Worm (Caenorhabditis elegans): ENCODE measurements around the gene ZK262.19.

ce11 chrV:18414051-18414450 lies 11.4 kb downstream of the ZK262.19 start, which contains the start of gene txt-8:
- TF ChIP-seq ZK546.5 (tag; optimal IDR thresholded peaks at IDR 0.05) (no peak), dmd-4 (tag; optimal IDR thresholded peaks at IDR 0.05) (no peak), peb-1 (tag; optimal IDR thresholded peaks at IDR 0.05) (no peak), unc-62 (GFP tag; optimal IDR thresholded peaks at IDR 0.05) (no peak)
